Fruit fly (Drosophila melanogaster) whole organism, prepupa: ENCODE measurements around the gene wat.

Experiments
- CG7368 ChIP-seq: fragments of 200-800 bp; sonication (Bioruptor generic); optimal IDR thresholded peaks from 3 replicates; lab custom pipeline; 2016; ENCODE audit warnings: missing biosample characterization, missing genetic modification characterization
- OdsH ChIP-seq: fragments of 200-800 bp; sonication (Bioruptor generic); optimal IDR thresholded peaks from 3 replicates; lab custom pipeline; 2016; ENCODE audit warnings: missing biosample characterization, missing genetic modification characterization
- vri ChIP-seq: fragments of 200-800 bp; sonication (Bioruptor generic); optimal IDR thresholded peaks from 3 replicates; lab custom pipeline; 2016; ENCODE audit warnings: missing biosample characterization, mild to moderate bottlenecking, missing genetic modification characterization

DNA sequence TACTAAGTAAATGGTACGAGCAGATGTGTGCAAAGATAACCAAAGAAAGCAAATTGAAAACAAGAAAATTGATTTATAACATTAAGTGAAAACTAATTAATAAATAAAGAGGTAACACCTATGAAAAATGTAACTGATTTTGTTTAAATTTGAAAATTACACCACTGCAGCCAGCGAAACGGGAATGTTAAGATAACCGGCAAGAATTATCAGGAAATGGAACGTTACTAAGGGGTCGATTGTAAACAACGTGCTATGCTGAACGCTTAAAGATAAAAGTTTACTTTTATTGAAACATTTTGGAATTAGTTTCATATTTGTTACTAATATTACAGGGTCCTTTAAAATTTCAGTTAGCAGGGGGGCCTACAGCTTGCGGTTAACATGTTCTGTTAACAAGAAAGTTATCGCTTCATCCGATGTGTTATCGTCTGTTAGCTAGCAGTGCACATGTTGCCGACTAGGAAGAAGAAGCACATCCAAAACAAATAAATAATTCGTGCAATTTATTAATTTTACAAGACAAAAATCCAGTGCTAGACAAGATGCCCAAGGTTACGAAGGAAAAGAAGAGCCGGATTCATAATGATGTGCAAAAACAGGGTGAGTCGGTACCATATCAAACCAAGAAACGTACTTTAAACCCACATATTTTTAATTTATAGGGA, 29.0 kb upstream of the wat start, which contains the start of gene CG11837:
- TF ChIP-seq vri (GFP tag; lab: Kevin White, UChicago) (no peak), OdsH (GFP tag; lab: Kevin White, UChicago) (no peak), CG7368 (no peak)
